Worm (Caenorhabditis elegans): ENCODE measurements around the gene nhr-71.
A peak's percentile ranks its signal among the peaks of the same experiment; 100 is the strongest.

DNA sequence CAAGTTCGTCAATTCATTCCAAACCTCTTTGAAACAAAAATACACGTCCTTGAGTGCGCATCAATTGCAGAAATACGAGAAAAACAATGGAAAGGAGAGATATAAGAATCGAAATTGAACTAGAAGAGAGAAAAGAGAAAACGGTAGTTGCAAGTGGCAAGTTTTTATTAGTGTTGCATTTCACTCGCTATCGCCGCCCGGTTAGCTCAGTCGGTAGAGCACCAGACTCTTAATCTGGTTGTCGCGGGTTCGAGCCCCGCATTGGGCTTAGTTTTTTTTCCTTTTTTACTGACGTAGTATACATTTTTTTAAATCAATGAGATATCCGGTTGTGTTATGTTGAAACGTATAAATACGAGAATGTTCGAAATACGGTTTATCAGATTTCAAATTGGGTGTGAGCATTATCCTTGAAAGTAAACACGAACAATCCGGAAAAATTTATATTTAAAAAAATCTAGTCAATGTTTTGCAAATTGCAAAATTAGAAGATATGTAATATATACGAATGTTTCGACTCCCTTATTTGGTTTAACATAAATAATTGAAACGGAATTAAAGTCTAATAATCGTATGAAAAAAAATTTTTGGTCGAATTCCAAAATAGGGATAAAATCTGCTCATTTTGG lies 34.4 kb downstream of the nhr-71 start:
- TF ChIP-seq nhr-77 (tag; optimal IDR thresholded peaks at IDR 0.05) (no peak), mdl-1 (tag; optimal IDR thresholded peaks at IDR 0.05) (no peak), pha-4 (GFP tag; IDR thresholded peaks at IDR 0.05) (peak; percentile 82), pha-4 (tag; optimal IDR thresholded peaks at IDR 0.05) (no peak), T20F7.1 (GFP tag; optimal IDR thresholded peaks at IDR 0.05) (no peak), spr-1 (tag; optimal IDR thresholded peaks at IDR 0.05) (peak; percentile 14), lin-39 (tag; optimal IDR thresholded peaks at IDR 0.05) (no peak), lin-15B (tag; optimal IDR thresholded peaks at IDR 0.05) (no peak), set-16 (GFP tag; IDR thresholded peaks at IDR 0.05) (no peak)

All from whole organism, L4 larva.